Worm (Caenorhabditis elegans): ENCODE results near the gene clec-75.
"Not testable (repeated sequence)": the region's sequence is repeated elsewhere in the genome, so short reads cannot be mapped to it uniquely, and the experiment has no call there.

clec-75 gene

ce11 chrIV:3960396-3960795 is at the start of gene clec-75:
Gene clec-75 (plus strand): TSS chrIV:3960734.
- TF ChIP-seq hmg-4 (GFP tag; optimal IDR thresholded peaks at IDR 0.05) (no peak), sea-1 (GFP tag; conservative IDR thresholded peaks at IDR 0.05) (no peak), aly-1 (tag; optimal IDR thresholded peaks at IDR 0.05) (no peak), ceh-36 (tag; optimal IDR thresholded peaks at IDR 0.05) (no peak), ets-7 (tag; optimal IDR thresholded peaks at IDR 0.05) (no peak), scrt-1 (GFP tag; IDR thresholded peaks at IDR 0.05) (no peak), tra-4 (tag; optimal IDR thresholded peaks at IDR 0.05) (no peak)

ce11 chrIV:3911848-3912247 is 48.7 kb upstream of the clec-75 start, which contains the start of gene F56D6.18:
Gene F56D6.18 (minus strand): TSS chrIV:3911948.
- not testable (repeated sequence) for TF ChIP-seq ets-7 (tag; optimal IDR thresholded peaks at IDR 0.05); hnd-1 (tag; optimal IDR thresholded peaks at IDR 0.05); sea-1 (GFP tag; conservative IDR thresholded peaks at IDR 0.05)

DNA sequence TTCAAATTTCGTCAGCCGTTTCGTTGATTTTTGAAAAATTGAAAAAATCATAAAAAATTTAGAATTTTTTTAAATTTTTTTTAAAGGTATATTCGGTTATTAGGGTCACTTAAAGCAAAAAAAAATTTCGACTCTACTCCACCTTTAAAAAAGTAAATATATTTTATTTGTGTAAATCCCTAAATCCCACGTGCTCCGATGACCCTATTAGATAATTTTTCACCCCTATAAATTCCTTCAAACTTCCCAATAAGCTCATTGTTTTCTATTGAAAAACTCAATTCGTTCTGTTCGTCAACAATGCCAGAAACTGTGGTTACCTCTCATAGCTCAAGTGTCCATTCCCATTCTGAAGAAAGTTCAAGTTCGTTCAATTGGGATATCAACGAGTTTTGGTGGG is 47.9 kb upstream of the clec-75 start, which contains the start of gene F56D6.20:
Gene F56D6.20, plus strand, starts transcription at position 301 of the 400 bp plus-strand sequence.
- TF ChIP-seq pes-1 (GFP tag; IDR thresholded peaks at IDR 0.05), result no peak
- TF ChIP-seq B0310.2 (tag; optimal IDR thresholded peaks at IDR 0.05), result no peak
- no peak for TF ChIP-seq scrt-1 (GFP tag; IDR thresholded peaks at IDR 0.05)
- TF ChIP-seq ceh-36 (tag; optimal IDR thresholded peaks at IDR 0.05), result no peak
- TF ChIP-seq sea-1 (GFP tag; conservative IDR thresholded peaks at IDR 0.05), result no peak
- TF ChIP-seq F13C5.2 (tag; optimal IDR thresholded peaks at IDR 0.05), result no peak
- no peak for TF ChIP-seq tra-4 (tag; optimal IDR thresholded peaks at IDR 0.05)
- TF ChIP-seq ceh-13 (GFP tag; optimal IDR thresholded peaks at IDR 0.05), result no peak
- no peak for TF ChIP-seq hmg-4 (GFP tag; optimal IDR thresholded peaks at IDR 0.05)
- TF ChIP-seq ama-1 (optimal IDR thresholded peaks at IDR 0.05), result no peak
- TF ChIP-seq hmbx-1 (tag; optimal IDR thresholded peaks at IDR 0.05), result no peak
- no peak for TF ChIP-seq flt-1 (GFP tag; IDR thresholded peaks at IDR 0.05)
- no peak for TF ChIP-seq aly-1 (tag; optimal IDR thresholded peaks at IDR 0.05)

ce11 chrIV:3914462-3914861 is 46.1 kb upstream of the clec-75 start, which contains the start of gene F56D6.19:
Gene F56D6.19 (plus strand): TSS chrIV:3914762.
- TF ChIP-seq flt-1 (GFP tag; IDR thresholded peaks at IDR 0.05) (no peak), ceh-36 (tag; optimal IDR thresholded peaks at IDR 0.05) (no peak), pes-1 (GFP tag; IDR thresholded peaks at IDR 0.05) (no peak), ceh-13 (GFP tag; optimal IDR thresholded peaks at IDR 0.05) (no peak)

ce11 chrIV:3915296-3915695 is 45.2 kb upstream of the clec-75 start, which contains the start of gene srz-20:
Gene srz-20 (plus strand): TSS chrIV:3915596.
- TF ChIP-seq B0310.2 (tag; optimal IDR thresholded peaks at IDR 0.05) (no peak), ceh-36 (tag; optimal IDR thresholded peaks at IDR 0.05) (no peak), ceh-13 (GFP tag; optimal IDR thresholded peaks at IDR 0.05) (no peak), aly-1 (tag; optimal IDR thresholded peaks at IDR 0.05) (no peak), tbx-37 (GFP tag; conservative IDR thresholded peaks at IDR 0.05) (no peak), scrt-1 (GFP tag; IDR thresholded peaks at IDR 0.05) (no peak), hmg-4 (GFP tag; optimal IDR thresholded peaks at IDR 0.05) (no peak), hnd-1 (tag; optimal IDR thresholded peaks at IDR 0.05) (no peak), ama-1 (optimal IDR thresholded peaks at IDR 0.05) (no peak)

- no peak for TF ChIP-seq tbx-11 (GFP tag; IDR thresholded peaks at IDR 0.05)
Observed at ce11 chrIV:3917405-3917804, 43.1 kb upstream of the clec-75 start, which contains the start of gene F56D6.14. Gene F56D6.14 (plus strand): TSS chrIV:3917705.

DNA sequence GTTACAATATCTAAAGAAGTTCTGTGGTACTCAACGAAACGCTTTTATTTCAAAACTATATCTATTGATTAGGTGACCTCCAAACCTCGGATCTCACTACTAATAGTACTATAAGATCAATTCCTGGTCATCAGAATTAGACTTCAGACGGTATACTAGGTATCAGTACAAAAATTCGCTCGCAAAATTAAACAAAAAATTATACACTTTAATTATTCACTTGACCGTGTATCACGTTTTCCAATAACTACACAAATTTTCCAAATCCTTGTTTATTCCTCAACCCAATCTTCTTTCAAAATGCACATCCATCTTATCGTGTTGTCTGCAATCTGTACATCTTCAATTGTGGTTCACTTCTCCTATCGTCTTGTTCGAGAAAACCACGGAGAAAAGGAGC is 42.4 kb upstream of the clec-75 start, which contains the start of gene F56D6.23:
Gene F56D6.23, plus strand, starts transcription at position 301 of the 400 bp plus-strand sequence.
- no peak for TF ChIP-seq hmg-4 (GFP tag; optimal IDR thresholded peaks at IDR 0.05)
- no peak for TF ChIP-seq scrt-1 (GFP tag; IDR thresholded peaks at IDR 0.05)
- TF ChIP-seq ceh-36 (tag; optimal IDR thresholded peaks at IDR 0.05), result no peak
- no peak for TF ChIP-seq ama-1 (optimal IDR thresholded peaks at IDR 0.05)
- TF ChIP-seq tra-4 (tag; optimal IDR thresholded peaks at IDR 0.05), result no peak
- TF ChIP-seq tbx-11 (GFP tag; IDR thresholded peaks at IDR 0.05), result no peak
- TF ChIP-seq pes-1 (GFP tag; IDR thresholded peaks at IDR 0.05), result no peak
- no peak for TF ChIP-seq tbx-37 (GFP tag; conservative IDR thresholded peaks at IDR 0.05)
- no peak for TF ChIP-seq sea-1 (GFP tag; conservative IDR thresholded peaks at IDR 0.05)
- TF ChIP-seq F13C5.2 (tag; optimal IDR thresholded peaks at IDR 0.05), result no peak
- TF ChIP-seq hnd-1 (tag; optimal IDR thresholded peaks at IDR 0.05), result no peak
- no peak for TF ChIP-seq B0310.2 (tag; optimal IDR thresholded peaks at IDR 0.05)
- no peak for TF ChIP-seq ceh-13 (GFP tag; optimal IDR thresholded peaks at IDR 0.05)
- TF ChIP-seq aly-1 (tag; optimal IDR thresholded peaks at IDR 0.05), result no peak
- TF ChIP-seq hmbx-1 (tag; optimal IDR thresholded peaks at IDR 0.05), result no peak
- TF ChIP-seq flt-1 (GFP tag; IDR thresholded peaks at IDR 0.05), result no peak

DNA sequence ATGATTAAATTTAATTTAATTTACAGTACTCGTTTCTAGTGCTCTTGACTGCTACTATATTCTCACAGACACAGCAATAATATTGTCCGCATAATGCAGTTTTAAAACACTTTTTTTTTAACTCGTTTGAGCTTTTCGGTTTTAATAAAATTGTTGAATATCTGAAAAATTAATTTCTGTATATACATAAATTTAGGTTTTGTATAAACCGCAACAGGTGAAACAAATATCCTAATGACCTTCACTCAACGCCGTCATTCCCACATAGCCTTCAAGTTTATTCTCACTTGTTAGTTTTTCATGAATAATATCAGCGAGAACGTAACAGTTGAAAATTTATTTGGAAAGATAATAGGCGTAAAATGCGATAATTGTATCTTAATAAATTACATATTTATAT is 41.0 kb upstream of the clec-75 start, which contains the start of gene srz-19:
Gene srz-19, plus strand, starts transcription at position 301 of the 400 bp plus-strand sequence.
- TF ChIP-seq ceh-36 (tag; optimal IDR thresholded peaks at IDR 0.05) (no peak), pes-1 (GFP tag; IDR thresholded peaks at IDR 0.05) (no peak), ceh-13 (GFP tag; optimal IDR thresholded peaks at IDR 0.05) (no peak), sea-1 (GFP tag; conservative IDR thresholded peaks at IDR 0.05) (no peak), hmbx-1 (tag; optimal IDR thresholded peaks at IDR 0.05) (no peak), ets-7 (tag; optimal IDR thresholded peaks at IDR 0.05) (no peak), hmg-4 (GFP tag; optimal IDR thresholded peaks at IDR 0.05) (no peak), tbx-37 (GFP tag; conservative IDR thresholded peaks at IDR 0.05) (no peak), tbx-11 (GFP tag; IDR thresholded peaks at IDR 0.05) (no peak), F13C5.2 (tag; optimal IDR thresholded peaks at IDR 0.05) (no peak), ama-1 (optimal IDR thresholded peaks at IDR 0.05) (no peak), B0310.2 (tag; optimal IDR thresholded peaks at IDR 0.05) (no peak), aly-1 (tag; optimal IDR thresholded peaks at IDR 0.05) (no peak), tra-4 (tag; optimal IDR thresholded peaks at IDR 0.05) (no peak), hnd-1 (tag; optimal IDR thresholded peaks at IDR 0.05) (no peak), scrt-1 (GFP tag; IDR thresholded peaks at IDR 0.05) (no peak), flt-1 (GFP tag; IDR thresholded peaks at IDR 0.05) (no peak)

All from whole organism, early embryonic.